Worm (Caenorhabditis elegans): ENCODE data around the gene fbxb-102.
"Not testable (repeated sequence)": the region's sequence is repeated elsewhere in the genome, so short reads cannot be mapped to it uniquely, and the experiment has no call there.

Gene fbxb-102

DNA sequence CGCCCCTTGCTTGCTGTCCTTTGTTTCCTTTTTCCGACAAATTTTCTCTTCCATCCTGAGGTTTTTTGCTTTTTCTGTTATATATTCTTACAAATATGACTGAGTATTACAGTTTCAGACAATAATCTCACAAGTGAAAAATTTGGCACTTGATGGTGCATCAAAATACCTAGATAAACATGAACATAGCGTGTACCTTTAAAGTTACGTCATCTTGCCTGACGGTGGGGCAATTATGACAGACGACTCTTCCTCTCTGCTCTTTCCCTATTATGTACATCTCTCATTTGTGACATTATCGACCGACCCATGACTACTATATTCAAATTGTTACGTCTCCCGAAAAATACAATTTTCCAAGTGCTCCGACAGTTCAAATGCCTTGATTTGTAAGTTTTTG lies at the start of gene fbxb-102:
fbxb-102 (plus strand) TSS at position 301 of the 400 bp plus-strand sequence.
- TF ChIP-seq ces-1 (GFP tag; optimal IDR thresholded peaks at IDR 0.05) (no peak), zip-8 (tag; optimal IDR thresholded peaks at IDR 0.05) (peak; percentile 44)

DNA sequence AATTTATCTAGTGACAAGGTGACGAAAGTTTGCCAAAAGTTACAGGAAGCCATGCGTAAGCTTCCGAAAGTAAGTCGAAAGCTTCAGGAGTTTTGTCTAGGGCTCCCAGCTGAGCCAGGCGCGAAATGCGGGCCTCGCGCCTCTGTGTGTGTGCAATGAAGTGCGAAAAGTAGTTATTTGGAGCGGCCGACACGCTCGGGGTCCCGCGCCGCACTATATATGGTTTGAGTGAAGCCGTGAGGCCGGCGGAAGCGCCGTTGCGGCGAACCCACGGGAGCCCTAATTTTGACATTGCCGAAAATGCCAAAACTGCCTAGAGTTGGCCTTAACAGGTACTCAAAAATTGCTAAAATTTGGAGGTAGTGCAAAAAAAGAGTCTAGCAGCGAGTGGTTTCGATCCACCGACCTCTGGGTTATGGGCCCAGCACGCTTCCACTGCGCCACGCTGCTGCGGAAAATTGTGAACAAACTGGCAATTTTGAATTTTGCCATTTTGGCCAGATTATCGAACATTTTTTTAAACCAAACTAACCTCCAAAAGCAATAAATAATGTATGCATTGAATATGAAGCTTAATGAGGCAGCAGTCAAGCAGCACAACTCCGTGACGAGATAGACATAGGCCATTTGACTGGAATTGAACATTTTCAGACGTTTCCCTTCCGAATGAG lies 47.4 kb upstream of the fbxb-102 start:
- no peak for TF ChIP-seq cnd-1 (tag; optimal IDR thresholded peaks at IDR 0.05)
- TF ChIP-seq M03D4.4 (tag; optimal IDR thresholded peaks at IDR 0.05): no peak
- no peak for TF ChIP-seq sptf-1 (tag; optimal IDR thresholded peaks at IDR 0.05)
- TF ChIP-seq unc-39 (tag; optimal IDR thresholded peaks at IDR 0.05): no peak
- no peak for TF ChIP-seq unc-120 (tag; optimal IDR thresholded peaks at IDR 0.05; ENCODE audit: poor library complexity, severe bottlenecking)
- TF ChIP-seq zip-8 (tag; optimal IDR thresholded peaks at IDR 0.05): no peak
- TF ChIP-seq nhr-2 (tag; optimal IDR thresholded peaks at IDR 0.05): no peak
- TF ChIP-seq snpc-4 (tag; optimal IDR thresholded peaks at IDR 0.05): no peak
- no peak for TF ChIP-seq lin-13 (tag; optimal IDR thresholded peaks at IDR 0.05)
- TF ChIP-seq mls-2 (tag; optimal IDR thresholded peaks at IDR 0.05): no peak

DNA sequence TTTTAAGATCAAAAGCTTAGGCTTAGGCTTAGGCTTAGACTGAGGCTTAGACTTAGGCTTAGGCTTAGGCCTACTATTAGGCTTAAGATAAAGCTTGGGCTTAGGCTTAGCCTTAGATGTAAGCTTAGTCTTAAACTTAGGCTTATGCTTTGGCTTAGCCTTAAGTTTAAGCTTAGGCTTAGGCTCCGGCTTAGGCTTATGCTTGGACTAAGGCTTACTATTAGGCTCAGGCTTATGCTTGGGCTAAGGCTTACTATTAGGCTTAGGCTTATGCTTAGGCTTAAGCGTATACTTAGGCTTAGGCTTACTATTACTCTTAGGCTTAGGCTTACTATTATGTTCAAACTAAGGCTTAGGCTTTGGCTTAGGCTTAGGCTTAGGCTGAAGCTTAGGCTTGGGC lies 46.0 kb upstream of the fbxb-102 start:
- TF ChIP-seq zip-8 (tag; optimal IDR thresholded peaks at IDR 0.05): no peak
- peak; percentile 65 for TF ChIP-seq ham-2 (GFP tag; optimal IDR thresholded peaks at IDR 0.05)

DNA sequence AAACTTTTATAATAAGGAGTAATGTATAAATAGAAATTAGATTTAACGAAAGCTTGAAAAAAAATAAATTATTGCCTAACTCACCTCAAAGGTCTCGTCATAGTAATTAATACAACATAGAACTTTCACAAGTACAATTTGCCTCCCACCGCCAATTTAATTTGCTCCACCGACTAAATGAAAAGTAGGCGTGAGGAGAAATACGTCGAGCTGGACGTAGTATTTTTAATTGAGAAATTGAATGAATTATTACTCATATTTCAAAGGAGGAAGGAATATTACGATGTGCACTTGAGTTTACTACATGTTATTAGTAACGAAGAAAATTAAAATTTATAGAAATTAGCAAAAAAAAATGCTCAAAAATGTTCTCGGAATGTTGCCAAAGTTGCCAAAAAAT lies 44.3 kb upstream of the fbxb-102 start, which contains the start of gene Y57A10C.9:
Y57A10C.9 (minus strand) TSS at position 101 of the 400 bp plus-strand sequence.
- TF ChIP-seq nhr-12 (tag; optimal IDR thresholded peaks at IDR 0.05) (no peak), lin-32 (GFP tag; optimal IDR thresholded peaks at IDR 0.05) (no peak), bed-3 (GFP tag; optimal IDR thresholded peaks at IDR 0.05) (no peak), mab-5 (tag; optimal IDR thresholded peaks at IDR 0.05) (no peak), cnd-1 (tag; optimal IDR thresholded peaks at IDR 0.05) (no peak), pha-4 (tag; optimal IDR thresholded peaks at IDR 0.05) (no peak), lin-13 (tag; optimal IDR thresholded peaks at IDR 0.05) (no peak), lsy-2 (tag; optimal IDR thresholded peaks at IDR 0.05) (no peak), ceh-39 (tag; optimal IDR thresholded peaks at IDR 0.05) (no peak), ces-1 (GFP tag; optimal IDR thresholded peaks at IDR 0.05) (no peak), nhr-76 (tag; optimal IDR thresholded peaks at IDR 0.05) (no peak), ceh-43 (GFP tag; optimal IDR thresholded peaks at IDR 0.05) (no peak)

DNA sequence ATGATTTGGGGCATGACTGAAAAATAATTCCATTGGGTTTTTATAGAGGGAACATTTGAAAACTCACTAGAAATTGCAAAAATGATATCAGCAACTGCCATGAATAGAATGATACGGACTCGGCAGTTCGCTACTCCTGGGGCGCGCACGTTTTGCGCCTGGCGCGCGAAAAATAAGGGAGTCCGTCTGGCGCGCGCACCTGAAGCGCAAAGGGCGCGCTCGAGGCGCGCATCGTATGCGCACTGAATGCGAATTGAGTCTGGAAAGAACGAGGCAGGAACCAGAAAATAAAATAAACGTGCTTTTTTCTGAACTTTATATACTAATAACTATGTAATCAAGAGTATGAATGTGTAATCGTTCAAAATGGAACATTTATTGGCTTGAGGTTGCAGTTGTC lies 41.6 kb upstream of the fbxb-102 start, which contains the start of gene Y57A10C.10:
Y57A10C.10 (minus strand) TSS at position 101 of the 400 bp plus-strand sequence.
- TF ChIP-seq zip-8 (tag; optimal IDR thresholded peaks at IDR 0.05); mep-1 (tag; optimal IDR thresholded peaks at IDR 0.05); ces-1 (GFP tag; optimal IDR thresholded peaks at IDR 0.05): not testable (repeated sequence)

DNA sequence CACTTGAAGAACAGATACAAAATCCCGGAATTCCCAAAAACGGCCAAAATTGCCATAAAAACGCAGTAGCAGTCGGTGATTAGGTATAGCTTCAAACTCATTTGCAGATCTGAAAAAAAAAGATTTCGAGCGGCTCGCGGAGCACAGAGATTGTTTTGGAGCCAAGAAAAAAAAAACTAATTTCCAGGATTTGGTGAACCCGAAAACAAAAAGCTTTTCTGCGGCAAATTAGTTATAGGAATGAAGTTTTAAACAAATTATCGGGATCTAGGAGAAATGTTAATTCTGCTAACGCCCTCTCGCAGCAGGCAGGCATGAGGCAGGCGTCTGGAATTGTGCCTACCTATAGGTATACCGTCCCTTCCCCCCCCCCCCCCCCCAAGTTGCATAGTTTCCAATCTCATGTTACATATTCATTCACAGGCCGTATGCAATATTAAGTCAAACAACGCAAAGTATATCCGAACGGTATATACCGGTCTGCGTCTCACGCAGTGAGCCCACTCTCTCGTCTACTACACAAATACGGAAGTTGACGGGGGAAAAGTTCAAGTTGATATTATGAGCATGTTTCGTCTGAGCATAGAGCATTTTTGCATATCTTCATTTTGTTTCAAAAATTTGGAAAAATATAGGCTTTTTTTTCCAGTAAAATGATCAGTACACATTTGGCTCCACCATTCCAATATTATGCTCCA lies 37.9 kb upstream of the fbxb-102 start, which contains the start of the genes W05H5.1 and pitr-6:
W05H5.1 (minus strand) TSS at position 101 of the 698 bp plus-strand sequence.
pitr-6 (plus strand) TSS at position 648 of the 698 bp plus-strand sequence.
- TF ChIP-seq unc-120 (tag; optimal IDR thresholded peaks at IDR 0.05; ENCODE audit: poor library complexity, severe bottlenecking) (no peak), pha-4 (tag; optimal IDR thresholded peaks at IDR 0.05) (peak; percentile 14), ces-1 (GFP tag; optimal IDR thresholded peaks at IDR 0.05) (no peak)

DNA sequence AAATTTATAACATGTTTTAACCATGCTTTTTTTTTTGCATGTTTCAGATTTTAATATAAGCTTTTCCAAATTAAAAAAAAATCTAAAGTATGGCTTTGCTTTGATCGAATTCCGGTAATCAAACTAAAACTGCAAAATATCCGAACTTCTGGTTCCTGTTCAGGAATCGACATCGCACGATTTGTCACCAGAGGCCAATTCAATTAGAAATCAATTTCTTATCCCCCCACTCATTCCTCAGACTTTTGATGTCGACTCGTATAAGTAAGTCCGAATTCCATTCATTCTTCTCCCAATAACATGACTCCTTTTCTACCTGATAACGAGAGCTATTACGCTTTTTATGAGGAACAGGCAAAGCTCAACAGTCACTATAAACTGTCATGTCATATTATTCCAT lies 34.5 kb upstream of the fbxb-102 start, which contains the start of gene srh-27:
srh-27 (plus strand) TSS at position 301 of the 400 bp plus-strand sequence.
- TF ChIP-seq ham-2 (GFP tag; optimal IDR thresholded peaks at IDR 0.05): no peak
- TF ChIP-seq nhr-2 (tag; optimal IDR thresholded peaks at IDR 0.05): no peak
- no peak for TF ChIP-seq cnd-1 (tag; optimal IDR thresholded peaks at IDR 0.05)
- no peak for TF ChIP-seq hlh-1 (tag; optimal IDR thresholded peaks at IDR 0.05)
- no peak for TF ChIP-seq elt-3 (tag; optimal IDR thresholded peaks at IDR 0.05)
- TF ChIP-seq ceh-43 (GFP tag; optimal IDR thresholded peaks at IDR 0.05): no peak
- TF ChIP-seq nhr-28 (tag; optimal IDR thresholded peaks at IDR 0.05): no peak

Measured in whole organism, mixed stage, embryonic.